Worm (Caenorhabditis elegans) whole organism, L4/young adult: ENCODE data around the gene cyb-2.1.

Source experiments
- W03F9.2 ChIP-seq: fragments of 150-350 bp; optimal IDR thresholded peaks from 2 replicates; lab custom pipeline; 2014; ENCODE audit warnings: missing biosample characterization, missing genetic modification characterization
- dao-5 ChIP-seq: sonication (generic microtip); optimal IDR thresholded peaks from 2 replicates; lab custom pipeline; 2016; ENCODE audit warnings: missing genotype, missing genetic modification characterization, moderate library complexity, missing compliant biosample characterization
- him-1 ChIP-seq: sonication (generic microtip); optimal IDR thresholded peaks from 2 replicates; lab custom pipeline; 2016; ENCODE audit warnings: missing genotype, missing genetic modification reagents, missing genetic modification characterization, missing compliant biosample characterization

DNA sequence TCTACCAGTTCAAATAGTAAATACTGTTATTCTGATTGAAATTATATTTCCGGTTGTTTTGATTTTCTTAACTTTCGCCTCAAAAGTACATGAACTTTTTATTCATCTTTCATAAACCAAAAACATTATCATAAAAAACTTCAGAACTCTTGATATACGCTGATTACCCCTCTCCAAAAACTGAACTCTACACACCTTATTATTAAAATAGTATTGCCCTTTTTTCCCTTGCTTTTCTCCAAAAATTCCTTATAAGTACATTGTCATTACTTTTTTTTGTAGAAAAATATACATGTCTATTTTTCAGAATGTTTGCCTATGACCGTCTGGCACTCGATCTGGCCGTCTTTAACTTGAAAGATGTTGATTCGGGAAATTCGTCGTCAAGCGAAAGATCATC, 4.0 kb upstream of the cyb-2.1 start, which contains the start of gene Y43E12A.2:
- TF ChIP-seq dao-5 (tag; lab: Kevin White, UChicago) = no peak
- no peak for TF ChIP-seq him-1 (tag; lab: Kevin White, UChicago)
- TF ChIP-seq W03F9.2 = no peak
